Fruit fly (Drosophila melanogaster) Kc167 (cell line): ENCODE data around the gene RYa-R.

Source experiments
- psq ChIP-seq: fragments of >200 bp; optimal IDR thresholded peaks from 2 replicates; lab custom pipeline; 2017; ENCODE audit warnings: missing external identifiers
- ttk ChIP-seq: sonication (Bioruptor generic); optimal IDR thresholded peaks from 2 replicates; lab custom pipeline; 2017; ENCODE audit warnings: missing external identifiers

- TF ChIP-seq psq (lab: Kevin White, UChicago), result no peak
- no peak for TF ChIP-seq ttk (lab: Kevin White, UChicago)
Measured at dm6 chr3R:27092263-27092662, 95.5 kb downstream of the RYa-R start.
